Fruit fly (Drosophila melanogaster) whole organism, wandering third instar larva: ENCODE data around the gene MBD-R2.

Experiments
- Abd-B ChIP-seq: fragments of >200 bp; optimal IDR thresholded peaks from 2 replicates; lab custom pipeline; 2017; ENCODE audit warnings: missing biosample characterization, missing genetic modification characterization
- CG9705 ChIP-seq: fragments of 200-800 bp; sonication (Bioruptor generic); optimal IDR thresholded peaks from 2 replicates; lab custom pipeline; 2018; ENCODE audit warnings: missing biosample characterization, mild to moderate bottlenecking, missing genetic modification characterization
- CrebA ChIP-seq: fragments of 200-800 bp; sonication (Bioruptor generic); optimal IDR thresholded peaks from 2 replicates; lab custom pipeline; 2016; ENCODE audit warnings: missing biosample characterization, mild to moderate bottlenecking, missing genetic modification characterization, borderline replicate concordance
- Dif ChIP-seq: fragments of 200-275, 200-300 bp; sonication (Bioruptor generic); optimal IDR thresholded peaks from 2 replicates; lab custom pipeline; 2018; ENCODE audit warnings: missing biosample characterization, missing genetic modification characterization; ENCODE audit not compliant: partially characterized antibody
- Hnf4 ChIP-seq: fragments of 200-800 bp; sonication (Bioruptor generic); optimal IDR thresholded peaks from 2 replicates; lab custom pipeline; 2016; ENCODE audit warnings: missing biosample characterization, mild to moderate bottlenecking, missing genetic modification characterization
- Hr78 ChIP-seq: fragments of >200 bp; optimal IDR thresholded peaks from 2 replicates; lab custom pipeline; 2017; ENCODE audit warnings: missing biosample characterization, missing genetic modification characterization
- Jra ChIP-seq: sonication (Bioruptor generic); optimal IDR thresholded peaks from 2 replicates; lab custom pipeline; 2016; ENCODE audit warnings: missing biosample characterization, missing genetic modification characterization
- Mio ChIP-seq: sonication (Bioruptor generic); optimal IDR thresholded peaks from 2 replicates; lab custom pipeline; 2016; ENCODE audit warnings: missing biosample characterization, missing genetic modification characterization
- N ChIP-seq: fragments of >200 bp; optimal IDR thresholded peaks from 2 replicates; lab custom pipeline; 2018; ENCODE audit warnings: missing biosample characterization, missing external identifiers, missing genetic modification characterization
- Rel ChIP-seq, 2 experiments: fragments of 200-800 bp; sonication (Bioruptor generic) in 1 of 2; optimal IDR thresholded peaks; 2 replicates in 1 of 2; 3 replicates in 1 of 2; lab custom pipeline; 2016 to 2019; ENCODE audit warnings: mild to moderate bottlenecking in 2 of 2, missing biosample characterization in 2 of 2, missing genetic modification characterization in 2 of 2, moderate library complexity in 1 of 2
- Sp1 ChIP-seq: fragments of 200-800 bp; sonication (Bioruptor generic); optimal IDR thresholded peaks from 3 replicates; lab custom pipeline; 2019; ENCODE audit warnings: missing biosample characterization, mild to moderate bottlenecking, missing genetic modification characterization, moderate library complexity
- br ChIP-seq: fragments of 200-800 bp; sonication (Bioruptor generic); optimal IDR thresholded peaks from 2 replicates; lab custom pipeline; 2016; ENCODE audit warnings: missing biosample characterization, missing genetic modification characterization
- dl ChIP-seq, 2 experiments: fragments of 175-275, 200-275 bp in 1 of 2; fragments of 200-275 bp in 1 of 2; sonication (Bioruptor generic); optimal IDR thresholded peaks; lab custom pipeline; 2018; ENCODE audit warnings: mild to moderate bottlenecking in 2 of 2, missing biosample characterization in 2 of 2, missing genetic modification characterization in 2 of 2, moderate library complexity in 2 of 2; ENCODE audit not compliant: partially characterized antibody in 2 of 2, insufficient read depth in 1 of 2
- dmrt93B ChIP-seq: fragments of 200-800 bp; sonication (Bioruptor generic); optimal IDR thresholded peaks from 2 replicates; lab custom pipeline; 2018; ENCODE audit warnings: missing biosample characterization, mild to moderate bottlenecking, missing genetic modification characterization
- dsf ChIP-seq: sonication (Bioruptor generic); optimal IDR thresholded peaks from 2 replicates; lab custom pipeline; 2016; ENCODE audit warnings: missing biosample characterization, missing genetic modification characterization, borderline replicate concordance
- ey ChIP-seq: fragments of 200-800 bp; sonication (Bioruptor generic); optimal IDR thresholded peaks from 2 replicates; lab custom pipeline; 2016; ENCODE audit warnings: missing biosample characterization, missing genetic modification characterization
- foxo ChIP-seq, 2 experiments: fragments of 200-800 bp; sonication (Bioruptor generic); optimal IDR thresholded peaks; 2 replicates in 1 of 2; 3 replicates in 1 of 2; lab custom pipeline; 2016 to 2017; ENCODE audit warnings: missing biosample characterization in 2 of 2, missing genetic modification characterization in 2 of 2
- h ChIP-seq: fragments of 200-800 bp; sonication (Bioruptor generic); optimal IDR thresholded peaks from 3 replicates; lab custom pipeline; 2016; ENCODE audit warnings: missing biosample characterization, mild to moderate bottlenecking, missing genetic modification characterization
- jim ChIP-seq: fragments of 175-275, 200-325 bp; sonication (Bioruptor generic); optimal IDR thresholded peaks from 2 replicates; lab custom pipeline; 2016; ENCODE audit warnings: missing biosample characterization, mild to moderate bottlenecking, missing genetic modification characterization
- lola ChIP-seq: fragments of >200 bp; optimal IDR thresholded peaks from 2 replicates; lab custom pipeline; 2017; ENCODE audit warnings: missing biosample characterization, missing genetic modification characterization
- pan ChIP-seq: fragments of >200 bp; optimal IDR thresholded peaks from 2 replicates; lab custom pipeline; 2017
- psq ChIP-seq: fragments of 200-800 bp; sonication (Bioruptor generic); optimal IDR thresholded peaks from 3 replicates; lab custom pipeline; 2017; ENCODE audit warnings: missing biosample characterization, mild to moderate bottlenecking, missing genetic modification characterization, moderate library complexity
- rgr ChIP-seq: fragments of 200-800 bp; sonication (Bioruptor generic); optimal IDR thresholded peaks from 3 replicates; lab custom pipeline; 2016; ENCODE audit warnings: missing biosample characterization, mild to moderate bottlenecking, missing genetic modification characterization
- sage ChIP-seq: fragments of 200-800 bp; sonication (Bioruptor generic); optimal IDR thresholded peaks from 2 replicates; lab custom pipeline; 2016; ENCODE audit warnings: missing biosample characterization, mild to moderate bottlenecking, missing genetic modification characterization
- sv ChIP-seq: fragments of 200-800 bp; sonication (Bioruptor generic); optimal IDR thresholded peaks from 3 replicates; lab custom pipeline; 2016; ENCODE audit warnings: missing biosample characterization, missing genetic modification characterization
- tai ChIP-seq: sonication (Bioruptor generic); optimal IDR thresholded peaks from 2 replicates; lab custom pipeline; 2016; ENCODE audit warnings: missing biosample characterization, missing genetic modification characterization
- woc ChIP-seq: sonication (Bioruptor generic); optimal IDR thresholded peaks from 2 replicates; lab custom pipeline; 2016; ENCODE audit warnings: missing biosample characterization, mild to moderate bottlenecking, missing genetic modification characterization

MBD-R2 gene

dm6 chr3R:12385949-12386348 lies 29.9 kb upstream of the MBD-R2 start, which contains the start of gene Sol1:
Gene Sol1, plus strand, starts transcription at chr3R:12386249.
- TF ChIP-seq woc (GFP tag; lab: Kevin White, UChicago) = no peak
- TF ChIP-seq CG9705 (GFP tag; lab: Kevin White, UChicago) = no peak
- no peak for TF ChIP-seq Abd-B (GFP tag; lab: Kevin White, UChicago)
- TF ChIP-seq pan (lab: Kevin White, UChicago) = no peak
- TF ChIP-seq CrebA (GFP tag; lab: Kevin White, UChicago) = no peak
- no peak for TF ChIP-seq Rel (GFP tag; optimal IDR thresholded peaks at IDR 0.05; lab: Kevin White, UChicago)
- TF ChIP-seq Rel (tag; optimal IDR thresholded peaks at IDR 0.05; lab: Kevin White, UChicago) = no peak
- TF ChIP-seq sv (GFP tag; lab: Kevin White, UChicago) = no peak
- TF ChIP-seq lola (GFP tag; lab: Kevin White, UChicago) = no peak
- TF ChIP-seq N (GFP tag; lab: Kevin White, UChicago) = no peak
- no peak for TF ChIP-seq tai (GFP tag; lab: Kevin White, UChicago)
- TF ChIP-seq psq = no peak
- no peak for TF ChIP-seq dsf
- no peak for TF ChIP-seq jim (GFP tag; lab: Kevin White, UChicago)
- TF ChIP-seq foxo (GFP tag; optimal IDR thresholded peaks at IDR 0.05; lab: Kevin White, UChicago) = no peak
- no peak for TF ChIP-seq Sp1 (GFP tag; lab: Kevin White, UChicago)
- TF ChIP-seq Mio (GFP tag; lab: Kevin White, UChicago) = no peak
- no peak for TF ChIP-seq dl (GFP tag; optimal IDR thresholded peaks at IDR 0.05; lab: Kevin White, UChicago; ENCODE audit: insufficient read depth in 1 of 2, partially characterized antibody in 2 of 2)
- TF ChIP-seq ey (GFP tag; lab: Kevin White, UChicago) = no peak

- TF ChIP-seq Hr78 (GFP tag; lab: Kevin White, UChicago) = no peak
- no peak for TF ChIP-seq br (GFP tag; lab: Kevin White, UChicago)
- TF ChIP-seq sage (GFP tag; lab: Kevin White, UChicago) = no peak
- TF ChIP-seq psq = no peak
- no peak for TF ChIP-seq sv (GFP tag; lab: Kevin White, UChicago)
- TF ChIP-seq dl (GFP tag; optimal IDR thresholded peaks at IDR 0.05; lab: Kevin White, UChicago; ENCODE audit: insufficient read depth in 1 of 2, partially characterized antibody in 2 of 2) = no peak
- no peak for TF ChIP-seq pan (lab: Kevin White, UChicago)
- TF ChIP-seq Jra (GFP tag; lab: Kevin White, UChicago) = no peak
- no peak for TF ChIP-seq rgr
- no peak for TF ChIP-seq Rel (GFP tag; optimal IDR thresholded peaks at IDR 0.05; lab: Kevin White, UChicago)
- no peak for TF ChIP-seq Rel (tag; optimal IDR thresholded peaks at IDR 0.05; lab: Kevin White, UChicago)
- no peak for TF ChIP-seq CrebA (GFP tag; lab: Kevin White, UChicago)
- TF ChIP-seq woc (GFP tag; lab: Kevin White, UChicago) = no peak
- no peak for TF ChIP-seq foxo (GFP tag; optimal IDR thresholded peaks at IDR 0.05; lab: Kevin White, UChicago)
- TF ChIP-seq h = no peak
- no peak for TF ChIP-seq Dif (GFP tag; lab: Kevin White, UChicago)
- TF ChIP-seq Abd-B (GFP tag; lab: Kevin White, UChicago) = no peak
These were observed 28.2 kb upstream of the MBD-R2 start for dm6 chr3R:12384274-12384673.

- TF ChIP-seq sv (GFP tag; lab: Kevin White, UChicago) (no peak), CrebA (GFP tag; lab: Kevin White, UChicago) (peak; percentile 14), Rel (GFP tag; optimal IDR thresholded peaks at IDR 0.05; lab: Kevin White, UChicago) (no peak), Rel (tag; optimal IDR thresholded peaks at IDR 0.05; lab: Kevin White, UChicago) (peak; percentile 87)
These were observed 27.7 kb upstream of the MBD-R2 start for dm6 chr3R:12383784-12384183.

dm6 chr3R:12383036-12383435 lies 27.0 kb upstream of the MBD-R2 start, which contains the start of gene GstD11:
Gene GstD11, plus strand, starts transcription at chr3R:12383336.
- TF ChIP-seq Sp1 (GFP tag; lab: Kevin White, UChicago) (no peak), Hnf4 (no peak), Dif (GFP tag; lab: Kevin White, UChicago) (no peak)

- TF ChIP-seq rgr (no peak), woc (GFP tag; lab: Kevin White, UChicago) (no peak), Sp1 (GFP tag; lab: Kevin White, UChicago) (no peak), dmrt93B (no peak)
- TF ChIP-seq, all 38 proteins: peak for 0
These were observed 26.5 kb upstream of the MBD-R2 start, which contains the start of gene CG10035 for dm6 chr3R:12382563-12382962. Gene CG10035, minus strand, starts transcription at chr3R:12382691.
